Fruit fly (Drosophila melanogaster) whole organism, adult: Measurements from ENCODE around the gene CG4271.

ENCODE experiments used
- CG11617 ChIP-seq: fragments of 200-800 bp; sonication (Bioruptor generic); optimal IDR thresholded peaks from 2 replicates; lab custom pipeline; 2017; ENCODE audit warnings: mild to moderate bottlenecking, missing biosample characterization, missing genetic modification reagents, missing genetic modification characterization
- CG12768 ChIP-seq: fragments of 200-800 bp; sonication (Bioruptor generic); optimal IDR thresholded peaks from 2 replicates; lab custom pipeline; 2017; ENCODE audit warnings: missing biosample characterization, missing genetic modification characterization, mild to moderate bottlenecking, moderate library complexity, missing genetic modification reagents
- CG14711 ChIP-seq: fragments of 200-800 bp; sonication (Bioruptor generic); optimal IDR thresholded peaks from 2 replicates; lab custom pipeline; 2018; ENCODE audit warnings: missing biosample characterization, mild to moderate bottlenecking, missing genetic modification characterization, moderate library complexity
- CG1620 ChIP-seq: fragments of 200-800 bp; sonication (Bioruptor generic); optimal IDR thresholded peaks from 2 replicates; lab custom pipeline; 2016; ENCODE audit warnings: missing biosample characterization, missing genetic modification characterization
- CG33017 ChIP-seq: fragments of 200-800 bp; sonication (Bioruptor generic); optimal IDR thresholded peaks from 2 replicates; lab custom pipeline; 2018; ENCODE audit warnings: missing biosample characterization, mild to moderate bottlenecking, missing genetic modification characterization, moderate library complexity
- CG5204 ChIP-seq: fragments of 200-800 bp; sonication (Bioruptor generic); optimal IDR thresholded peaks from 2 replicates; lab custom pipeline; 2016; ENCODE audit warnings: missing biosample characterization, missing genetic modification characterization
- CG7045 ChIP-seq: fragments of 200-800 bp; sonication (Bioruptor generic); optimal IDR thresholded peaks from 2 replicates; lab custom pipeline; 2017; ENCODE audit warnings: missing biosample characterization, mild to moderate bottlenecking, missing genetic modification characterization
- CG7101 ChIP-seq: fragments of 200-800 bp; sonication (Bioruptor generic); optimal IDR thresholded peaks from 2 replicates; lab custom pipeline; 2018; ENCODE audit warnings: missing biosample characterization, mild to moderate bottlenecking, missing genetic modification characterization, moderate library complexity
- Clk ChIP-seq: fragments of 200-800 bp; sonication (Bioruptor generic); optimal IDR thresholded peaks from 2 replicates; lab custom pipeline; 2017; ENCODE audit warnings: missing biosample characterization, missing genetic modification characterization
- Crg-1 ChIP-seq: fragments of 200-800 bp; sonication (Bioruptor generic); optimal IDR thresholded peaks from 2 replicates; lab custom pipeline; 2016; ENCODE audit warnings: missing biosample characterization, missing genetic modification characterization
- Hr96 ChIP-seq: fragments of 200-800 bp; sonication (Bioruptor generic); optimal IDR thresholded peaks from 2 replicates; lab custom pipeline; 2016; ENCODE audit warnings: missing biosample characterization, missing genetic modification characterization
- Mnt ChIP-seq: fragments of 200-800 bp; sonication (Bioruptor generic); optimal IDR thresholded peaks from 2 replicates; lab custom pipeline; 2016; ENCODE audit warnings: missing biosample characterization, mild to moderate bottlenecking, missing genetic modification characterization
- bab1 ChIP-seq: fragments of 200-800 bp; sonication (Bioruptor generic); optimal IDR thresholded peaks from 3 replicates; lab custom pipeline; 2019; ENCODE audit warnings: missing biosample characterization, mild to moderate bottlenecking, missing genetic modification characterization, moderate library complexity
- cic ChIP-seq: fragments of 200-800 bp; sonication (Bioruptor generic); optimal IDR thresholded peaks from 2 replicates; lab custom pipeline; 2017; ENCODE audit warnings: missing biosample characterization, mild to moderate bottlenecking, missing genetic modification characterization, moderate library complexity
- cnc ChIP-seq, 2 experiments: fragments of >200 bp; optimal IDR thresholded peaks; 2 replicates each; lab custom pipeline; 2017
- kay ChIP-seq: fragments of 200-800 bp; sonication (Bioruptor generic); peaks from one replicate; lab custom pipeline; 2016; ENCODE audit warnings: missing biosample characterization, missing genetic modification characterization, borderline replicate concordance
- ovo ChIP-seq: fragments of 200-800 bp; sonication (Bioruptor generic); optimal IDR thresholded peaks from 2 replicates; lab custom pipeline; 2016; ENCODE audit warnings: missing biosample characterization, missing genetic modification characterization
- pad ChIP-seq: fragments of 200-800 bp; sonication (Bioruptor generic); optimal IDR thresholded peaks from 3 replicates; lab custom pipeline; 2017; ENCODE audit warnings: missing biosample characterization, missing genetic modification characterization, mild to moderate bottlenecking, moderate library complexity, missing genetic modification reagents
- tj ChIP-seq: fragments of 200-800 bp; sonication (Bioruptor generic); optimal IDR thresholded peaks from 3 replicates; lab custom pipeline; 2017; ENCODE audit warnings: missing biosample characterization, mild to moderate bottlenecking, missing genetic modification characterization, moderate library complexity
- toe ChIP-seq: fragments of 200-800 bp; sonication (Bioruptor generic); optimal IDR thresholded peaks from 2 replicates; lab custom pipeline; 2016; ENCODE audit warnings: missing biosample characterization, missing genetic modification characterization

The CG4271 gene

DNA sequence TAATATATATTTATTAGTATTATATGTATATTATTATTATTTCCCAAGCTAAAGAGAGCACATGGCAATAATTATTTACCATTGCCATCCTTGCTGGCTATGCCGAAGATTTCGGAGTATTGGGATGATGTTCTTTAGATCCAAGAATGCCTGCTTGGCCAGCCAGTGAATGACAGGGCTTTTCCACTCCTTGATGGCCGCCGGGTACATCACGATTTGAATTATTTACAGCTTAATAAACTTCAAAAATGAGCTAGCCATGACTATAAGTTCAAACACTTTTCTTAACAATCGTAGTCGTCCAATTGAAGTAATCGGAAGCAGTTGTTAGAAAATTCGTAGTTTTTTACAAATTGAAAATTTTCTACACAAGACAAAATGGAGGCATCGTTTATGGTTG is 14.8 kb downstream of the CG4271 start, which contains the start of gene CG31949:
Gene CG31949, plus strand, starts transcription at position 301 of the 400 bp plus-strand sequence.
- TF ChIP-seq CG33017 (tag; lab: Kevin White, UChicago) (no peak), tj (GFP tag; lab: Kevin White, UChicago) (no peak), Clk (GFP tag; lab: Kevin White, UChicago) (no peak), CG5204 (GFP tag; lab: Kevin White, UChicago) (no peak), CG12768 (GFP tag; lab: Kevin White, UChicago) (no peak), cnc (optimal IDR thresholded peaks at IDR 0.05; lab: Kevin White, UChicago) (no peak)

DNA sequence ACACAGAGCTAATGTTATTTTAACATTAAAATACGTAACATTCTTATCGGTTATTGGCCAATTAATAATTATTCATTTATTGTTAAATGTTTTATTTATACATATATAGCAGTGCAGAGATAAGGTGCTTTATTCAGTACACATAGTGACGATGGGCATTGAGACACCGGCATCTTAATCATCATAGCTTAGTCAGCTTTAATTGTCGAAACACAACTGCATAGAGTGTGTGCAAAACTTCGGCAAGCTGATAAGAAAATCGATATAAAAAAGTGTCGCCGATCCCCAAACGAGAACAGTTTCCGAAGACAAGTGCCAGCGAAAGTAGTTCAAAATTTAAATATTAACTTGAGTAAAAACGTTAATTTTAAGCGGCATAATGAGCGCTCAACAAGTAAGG is 22.7 kb downstream of the CG4271 start, which contains the start of gene CG16995:
Gene CG16995, plus strand, starts transcription at position 301 of the 400 bp plus-strand sequence.
- no peak for TF ChIP-seq Crg-1 (GFP tag; lab: Kevin White, UChicago)
- TF ChIP-seq CG7045 (GFP tag; lab: Kevin White, UChicago), result no peak
- no peak for TF ChIP-seq kay
- TF ChIP-seq ovo, result no peak
- TF ChIP-seq CG1620 (GFP tag; lab: Kevin White, UChicago), result no peak
- TF ChIP-seq CG12768 (GFP tag; lab: Kevin White, UChicago), result no peak
- TF ChIP-seq cnc (optimal IDR thresholded peaks at IDR 0.05; lab: Kevin White, UChicago), result no peak
- TF ChIP-seq toe (GFP tag; lab: Kevin White, UChicago), result no peak
- TF ChIP-seq cic, result no peak
- no peak for TF ChIP-seq CG7101

DNA sequence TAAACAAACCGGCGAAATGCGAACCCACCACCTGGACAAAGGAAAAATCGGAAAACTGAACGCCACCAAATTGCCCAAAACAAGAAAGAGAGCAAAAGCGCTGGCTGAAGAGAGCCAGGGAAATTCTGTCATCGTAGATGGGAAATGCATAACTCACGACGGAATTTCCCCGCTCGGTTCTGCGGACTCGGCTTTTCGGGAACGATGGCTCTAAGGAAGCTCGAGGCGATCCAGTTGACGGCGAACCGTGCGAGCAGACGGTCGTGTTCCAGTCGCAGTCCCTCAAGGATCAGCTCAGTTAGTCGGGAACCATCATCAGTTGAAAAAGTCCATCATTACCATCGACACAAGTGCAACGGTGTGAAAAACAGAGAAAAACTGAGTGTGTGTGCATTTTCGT is 26.5 kb downstream of the CG4271 start, which contains the start of gene eys:
Gene eys, plus strand, starts transcription at position 232 of the 400 bp plus-strand sequence.
- TF ChIP-seq CG7045 (GFP tag; lab: Kevin White, UChicago) (no peak), CG5204 (GFP tag; lab: Kevin White, UChicago) (no peak), cnc (optimal IDR thresholded peaks at IDR 0.05; lab: Kevin White, UChicago) (no peak), tj (GFP tag; lab: Kevin White, UChicago) (no peak), CG1620 (GFP tag; lab: Kevin White, UChicago) (no peak), Hr96 (GFP tag; lab: Kevin White, UChicago) (no peak), pad (GFP tag; lab: Kevin White, UChicago) (no peak), bab1 (GFP tag; lab: Kevin White, UChicago) (no peak), kay (no peak), Crg-1 (GFP tag; lab: Kevin White, UChicago) (no peak), CG12768 (GFP tag; lab: Kevin White, UChicago) (no peak), Mnt (no peak), Clk (GFP tag; lab: Kevin White, UChicago) (no peak), CG11617 (GFP tag; lab: Kevin White, UChicago) (no peak), CG33017 (tag; lab: Kevin White, UChicago) (no peak), ovo (no peak), CG14711 (tag; lab: Kevin White, UChicago) (no peak), CG7101 (no peak), cic (no peak)

DNA sequence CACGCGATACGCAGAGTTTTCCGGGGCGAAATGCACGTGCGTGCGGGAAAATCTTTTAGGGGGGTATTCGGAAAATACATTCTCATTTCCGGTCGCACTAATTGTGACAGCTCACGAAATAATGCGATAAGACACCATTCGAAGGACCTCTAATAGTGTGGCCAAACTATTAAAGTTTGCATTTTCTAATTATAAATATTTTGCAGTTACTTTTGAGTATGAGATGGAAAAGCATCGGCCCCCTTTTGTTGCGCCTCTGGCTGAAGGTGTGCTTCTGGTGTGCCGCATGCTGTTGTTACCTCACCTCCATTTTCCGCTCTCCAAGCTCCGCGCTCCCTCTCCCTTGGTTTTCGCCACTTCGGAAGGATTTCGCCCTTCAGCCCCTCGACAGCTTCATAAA is 29.2 kb downstream of the CG4271 start:
- TF ChIP-seq toe (GFP tag; lab: Kevin White, UChicago) (no peak), bab1 (GFP tag; lab: Kevin White, UChicago) (no peak), pad (GFP tag; lab: Kevin White, UChicago) (no peak), kay (no peak), cnc (optimal IDR thresholded peaks at IDR 0.05; lab: Kevin White, UChicago) (no peak)
